Fruit fly (Drosophila melanogaster): ENCODE data around the gene Wnt10.

Wnt10 gene

dm6 chr2L:7387813-7388558 is 24.8 kb downstream of the Wnt10 start, which contains the start of the genes CG5149 and gudu (continued):
- TF ChIP-seq sima (GFP tag; optimal IDR thresholded peaks at IDR 0.05): no peak
- no peak for TF ChIP-seq chif (GFP tag; optimal IDR thresholded peaks at IDR 0.05)
- peak; percentile 52 for TF ChIP-seq trem (tag; optimal IDR thresholded peaks at IDR 0.05)
- no peak for TF ChIP-seq CG7786 (GFP tag; optimal IDR thresholded peaks at IDR 0.05)
- peak; percentile 52; the same call in 2 of the 3 replicates for TF ChIP-seq CG17361 (GFP tag; IDR thresholded peaks at IDR 0.05)
- no peak for TF ChIP-seq CG1832 (GFP tag; optimal IDR thresholded peaks at IDR 0.05)
- TF ChIP-seq sc (optimal IDR thresholded peaks at IDR 0.05): no peak
- TF ChIP-seq sc (GFP tag; optimal IDR thresholded peaks at IDR 0.05): no peak
- TF ChIP-seq CG42726 (GFP tag; IDR thresholded peaks at IDR 0.05; ENCODE audit: partially characterized antibody): peak; percentile 89
- TF ChIP-seq Taf1 (GFP tag; IDR thresholded peaks at IDR 0.05): no peak
- TF ChIP-seq MBD-R2 (GFP tag; IDR thresholded peaks at IDR 0.05): peak; percentile 84
- TF ChIP-seq Hr51 (GFP tag; optimal IDR thresholded peaks at IDR 0.05): no peak
- TF ChIP-seq CG15073 (GFP tag; optimal IDR thresholded peaks at IDR 0.05): no peak
- no peak for TF ChIP-seq az2 (GFP tag; optimal IDR thresholded peaks at IDR 0.05)
- TF ChIP-seq Six4 (GFP tag; optimal IDR thresholded peaks at IDR 0.05): no peak
- no peak for TF ChIP-seq ash1 (GFP tag; optimal IDR thresholded peaks at IDR 0.05)
- no peak for TF ChIP-seq GATAe (GFP tag; conservative IDR thresholded peaks at IDR 0.05)
- no peak for TF ChIP-seq CG1602 (GFP tag; optimal IDR thresholded peaks at IDR 0.05)
- no peak for TF ChIP-seq Bteb2 (GFP tag; optimal IDR thresholded peaks at IDR 0.05)
- no peak for TF ChIP-seq NFAT (GFP tag; IDR thresholded peaks at IDR 0.05)
- peak; percentile 71 for TF ChIP-seq tna (GFP tag; IDR thresholded peaks at IDR 0.05; ENCODE audit: partially characterized antibody)
- TF ChIP-seq ssp (GFP tag; IDR thresholded peaks at IDR 0.05): no peak
- no peak for TF ChIP-seq tgo (GFP tag; IDR thresholded peaks at IDR 0.05)
- no peak for TF ChIP-seq CG9876 (GFP tag; optimal IDR thresholded peaks at IDR 0.05)
- no peak for TF ChIP-seq seq (GFP tag; IDR thresholded peaks at IDR 0.05)
- peak; percentile 49 for TF ChIP-seq CG15601 (tag; optimal IDR thresholded peaks at IDR 0.05)
- no peak for TF ChIP-seq kni (GFP tag; optimal IDR thresholded peaks at IDR 0.05)
- no peak for TF ChIP-seq CG7839 (tag; optimal IDR thresholded peaks at IDR 0.05)
- TF ChIP-seq CG4424 (GFP tag; optimal IDR thresholded peaks at IDR 0.05): no peak
- no peak for TF ChIP-seq br (optimal IDR thresholded peaks at IDR 0.05)
- no peak for TF ChIP-seq D (optimal IDR thresholded peaks at IDR 0.05)
- no peak for TF ChIP-seq D (GFP tag; optimal IDR thresholded peaks at IDR 0.05)
- TF ChIP-seq CG4730 (GFP tag; IDR thresholded peaks at IDR 0.05): no peak
- no peak for TF ChIP-seq CG33557 (GFP tag; optimal IDR thresholded peaks at IDR 0.05)
- no peak for TF ChIP-seq sug (tag; optimal IDR thresholded peaks at IDR 0.05)
- no peak for TF ChIP-seq sd (tag; optimal IDR thresholded peaks at IDR 0.05)
- TF ChIP-seq CG4328 (GFP tag; optimal IDR thresholded peaks at IDR 0.05): no peak
- no peak for TF ChIP-seq C15 (GFP tag; IDR thresholded peaks at IDR 0.05)
- no peak for TF ChIP-seq Dek (tag; optimal IDR thresholded peaks at IDR 0.05)
- no peak for TF ChIP-seq CG8388 (GFP tag; optimal IDR thresholded peaks at IDR 0.05)
- no peak for TF ChIP-seq btn (GFP tag; optimal IDR thresholded peaks at IDR 0.05)
- TF ChIP-seq Blimp-1 (GFP tag; optimal IDR thresholded peaks at IDR 0.05): peak; percentile 13
- no peak for TF ChIP-seq gsb (GFP tag; IDR thresholded peaks at IDR 0.05)
- peak; percentile 90 for TF ChIP-seq BEAF-32 (GFP tag; optimal IDR thresholded peaks at IDR 0.05)
- no peak for TF ChIP-seq Fer3 (tag; optimal IDR thresholded peaks at IDR 0.05)
- peak; percentile 50 for TF ChIP-seq CG10267 (tag; optimal IDR thresholded peaks at IDR 0.05)
- no peak for TF ChIP-seq Camta (GFP tag; optimal IDR thresholded peaks at IDR 0.05)
- TF ChIP-seq CG9932 (GFP tag; IDR thresholded peaks at IDR 0.05): peak; percentile 67
- TF ChIP-seq Vsx1 (GFP tag; optimal IDR thresholded peaks at IDR 0.05): no peak
- peak; percentile 78 for TF ChIP-seq CG13775 (GFP tag; optimal IDR thresholded peaks at IDR 0.05)
- peak; percentile 0 for TF ChIP-seq exex (tag; optimal IDR thresholded peaks at IDR 0.05)
